Fruit fly (Drosophila melanogaster): ENCODE results near the gene Gba1b.
A peak's percentile ranks its signal among the peaks of the same experiment; 100 is the strongest.

The Gba1b gene

DNA sequence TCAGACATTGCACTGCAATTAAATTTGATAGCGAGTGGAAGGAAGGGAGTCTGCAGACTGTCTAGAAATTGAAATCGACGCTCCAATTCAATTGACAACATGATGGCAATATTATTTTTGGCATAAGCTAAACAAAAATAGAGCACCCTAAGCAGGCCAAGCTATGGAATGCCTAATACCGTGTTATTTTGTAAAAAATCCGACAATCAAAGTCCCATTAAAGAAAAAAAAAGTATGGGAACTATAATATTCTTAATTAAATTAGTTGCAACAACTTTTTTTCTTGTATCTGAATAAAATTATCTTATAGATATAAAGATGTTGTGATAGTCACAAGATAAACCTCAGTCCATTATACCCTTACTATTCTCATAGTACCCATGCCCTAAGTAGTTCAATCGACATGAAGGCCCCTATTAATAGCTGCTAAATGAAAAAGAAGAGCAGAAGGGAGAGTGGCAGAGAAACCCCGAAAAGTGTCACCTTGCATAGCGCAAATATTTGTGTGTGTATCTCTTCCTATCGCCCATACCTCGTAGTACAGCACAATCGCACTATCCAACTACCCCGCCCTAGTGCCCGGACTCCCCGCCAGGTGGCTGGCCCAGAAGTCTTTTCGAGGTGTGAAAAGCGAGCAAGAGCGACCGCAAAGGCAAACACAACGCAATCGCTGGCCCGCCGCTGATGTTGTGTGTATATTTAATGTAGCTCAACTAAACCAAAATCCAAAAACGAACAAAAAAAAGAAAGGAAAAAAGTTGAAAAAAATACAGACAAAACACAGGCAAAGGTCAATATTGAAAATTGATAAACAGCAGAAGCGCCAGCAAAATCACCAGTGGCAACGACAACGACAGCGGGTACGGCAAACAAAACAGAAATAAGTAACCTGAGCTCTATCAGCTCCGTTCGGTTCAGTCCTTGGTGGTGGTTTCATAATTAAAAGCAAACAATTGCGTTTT lies 47.0 kb upstream of the Gba1b start (continued):
- peak; percentile 30; the same call in 1 of the 3 replicates for TF ChIP-seq Optix (GFP tag; IDR thresholded peaks at IDR 0.05)
- peak; percentile 47; the same call in 1 of the 2 replicates for TF ChIP-seq Atf6 (GFP tag; IDR thresholded peaks at IDR 0.05)
- peak; percentile 50 for TF ChIP-seq BtbVII (GFP tag; optimal IDR thresholded peaks at IDR 0.05)
- peak; percentile 35 for TF ChIP-seq CG15479 (GFP tag; optimal IDR thresholded peaks at IDR 0.05)
- TF ChIP-seq CG2889 (GFP tag; IDR thresholded peaks at IDR 0.05), result no peak
- no peak for TF ChIP-seq HLH54F (GFP tag; optimal IDR thresholded peaks at IDR 0.05)
- peak; percentile 78 for TF ChIP-seq Side (GFP tag; optimal IDR thresholded peaks at IDR 0.05)
- peak; percentile 39 for TF ChIP-seq crc (GFP tag; optimal IDR thresholded peaks at IDR 0.05)
- TF ChIP-seq mam (GFP tag; optimal IDR thresholded peaks at IDR 0.05), result peak; percentile 17
- peak; percentile 86 for TF ChIP-seq CG10209 (GFP tag; optimal IDR thresholded peaks at IDR 0.05)
- peak; percentile 31 for TF ChIP-seq Oli (tag; optimal IDR thresholded peaks at IDR 0.05)
- peak; percentile 36 for TF ChIP-seq CG11696 (GFP tag; IDR thresholded peaks at IDR 0.05)
- TF ChIP-seq C15 (GFP tag; IDR thresholded peaks at IDR 0.05), result no peak
- TF ChIP-seq kah (GFP tag; optimal IDR thresholded peaks at IDR 0.05), result peak; percentile 10
- TF ChIP-seq Sox100B (GFP tag; optimal IDR thresholded peaks at IDR 0.05), result peak; percentile 67
- peak; percentile 77 for TF ChIP-seq CG30431 (GFP tag; optimal IDR thresholded peaks at IDR 0.05)
- TF ChIP-seq CG1529 (GFP tag; optimal IDR thresholded peaks at IDR 0.05), result peak; percentile 72
- no peak for TF ChIP-seq kay (GFP tag; optimal IDR thresholded peaks at IDR 0.05)
- peak; percentile 89 for TF ChIP-seq ATbp (GFP tag; optimal IDR thresholded peaks at IDR 0.05)
- TF ChIP-seq CG3995 (GFP tag; optimal IDR thresholded peaks at IDR 0.05), result no peak
- peak; percentile 24 for TF ChIP-seq Dek (tag; optimal IDR thresholded peaks at IDR 0.05)
- peak; percentile 57; the same call in 2 of the 3 replicates for TF ChIP-seq dysf (GFP tag; IDR thresholded peaks at IDR 0.05)
- TF ChIP-seq PHDP (tag; optimal IDR thresholded peaks at IDR 0.05), result peak; percentile 43
- TF ChIP-seq usp (GFP tag; optimal IDR thresholded peaks at IDR 0.05), result no peak
- peak; percentile 84 for TF ChIP-seq ac (GFP tag; optimal IDR thresholded peaks at IDR 0.05)
- peak; percentile 80 for TF ChIP-seq CG8359 (GFP tag; optimal IDR thresholded peaks at IDR 0.05; ENCODE audit: borderline replicate concordance)
- TF ChIP-seq dati (GFP tag; IDR thresholded peaks at IDR 0.05), result no peak
- no peak for TF ChIP-seq ab (GFP tag; optimal IDR thresholded peaks at IDR 0.05)
- TF ChIP-seq tx (GFP tag; optimal IDR thresholded peaks at IDR 0.05), result no peak
- TF ChIP-seq CG7271 (tag; optimal IDR thresholded peaks at IDR 0.05), result peak; percentile 44
- peak; percentile 29 for TF ChIP-seq stc (GFP tag; IDR thresholded peaks at IDR 0.05)
- TF ChIP-seq bsh (GFP tag; optimal IDR thresholded peaks at IDR 0.05), result peak in 1 of 2 experiments; percentile 48
- TF ChIP-seq Lhr (GFP tag; optimal IDR thresholded peaks at IDR 0.05), result peak; percentile 60
- peak; percentile 58 for TF ChIP-seq CG10462 (GFP tag; optimal IDR thresholded peaks at IDR 0.05)
- peak; percentile 16 for TF ChIP-seq Usf (GFP tag; optimal IDR thresholded peaks at IDR 0.05)
- TF ChIP-seq scrt (GFP tag; optimal IDR thresholded peaks at IDR 0.05), result peak; percentile 53
- TF ChIP-seq CG9817 (tag; optimal IDR thresholded peaks at IDR 0.05), result no peak
- TF ChIP-seq CG10565 (GFP tag; optimal IDR thresholded peaks at IDR 0.05), result peak; percentile 3
- TF ChIP-seq CG31365 (tag; optimal IDR thresholded peaks at IDR 0.05), result peak; percentile 52
- TF ChIP-seq ssp (GFP tag; IDR thresholded peaks at IDR 0.05), result no peak
- peak; percentile 14 for TF ChIP-seq slp2 (GFP tag; optimal IDR thresholded peaks at IDR 0.05)
- TF ChIP-seq Sox102F (GFP tag; optimal IDR thresholded peaks at IDR 0.05), result peak; percentile 35
- 0 out of 2 replicates have a peak, but pooled peaks have one; percentile 37 for TF ChIP-seq sim (GFP tag; IDR thresholded peaks at IDR 0.05)
- TF ChIP-seq Med (GFP tag), result peak; percentile 82
- TF ChIP-seq CG3838 (GFP tag; optimal IDR thresholded peaks at IDR 0.05), result peak; percentile 72
- no peak for TF ChIP-seq pzg (GFP tag; optimal IDR thresholded peaks at IDR 0.05)
- peak; percentile 82 for TF ChIP-seq CG10543 (GFP tag; optimal IDR thresholded peaks at IDR 0.05)
- peak; percentile 63 for TF ChIP-seq Ets65A (GFP tag)
